Worm (Caenorhabditis elegans) whole organism, L1 larva: Measurements from ENCODE around the gene snpn-1.
"Not testable (repeated sequence)": the region's sequence is repeated elsewhere in the genome, so short reads cannot be mapped to it uniquely, and the experiment has no call there.

Experiments used
- C16A3.4 ChIP-seq: fragments of 150-350 bp; optimal IDR thresholded peaks from 2 replicates; lab custom pipeline; 2014; ENCODE audit warnings: missing biosample characterization, missing genetic modification characterization
- F16B12.6 ChIP-seq: fragments of 150-350 bp; optimal IDR thresholded peaks from 2 replicates; lab custom pipeline; 2014; ENCODE audit warnings: missing biosample characterization, missing genetic modification characterization
- alr-1 ChIP-seq: fragments of 200-800 bp; sonication (Bioruptor generic); optimal IDR thresholded peaks from 2 replicates; lab custom pipeline; 2018; ENCODE audit warnings: borderline replicate concordance, mild to moderate bottlenecking, missing genetic modification characterization, missing compliant biosample characterization
- aly-2 ChIP-seq: fragments of 150-350 bp; optimal IDR thresholded peaks from 2 replicates; lab custom pipeline; 2014; ENCODE audit warnings: missing biosample characterization, missing genetic modification characterization
- blmp-1 ChIP-seq: fragments of 150-350 bp; optimal IDR thresholded peaks from 2 replicates; lab custom pipeline; 2014; ENCODE audit warnings: missing biosample characterization, missing genetic modification characterization
- ceh-63 ChIP-seq: fragments of 200-800 bp; sonication (Bioruptor generic); optimal IDR thresholded peaks from 2 replicates; lab custom pipeline; 2018; ENCODE audit warnings: mild to moderate bottlenecking, missing genetic modification characterization, missing compliant biosample characterization
- ceh-88 ChIP-seq: fragments of 200-800 bp; sonication (Bioruptor generic); IDR thresholded peaks from 2 replicates; pipeline ENCODE4 v1.3.6; 2022; ENCODE audit warnings: missing genetic modification characterization, missing compliant biosample characterization
- ces-1 ChIP-seq: fragments of 150-350 bp; optimal IDR thresholded peaks from 2 replicates; lab custom pipeline; 2014; ENCODE audit warnings: missing biosample characterization, missing genetic modification reagents, missing genetic modification characterization
- dsc-1 ChIP-seq: sonication (generic microtip); optimal IDR thresholded peaks from 2 replicates; lab custom pipeline; 2016; ENCODE audit warnings: mild to moderate bottlenecking, missing genetic modification characterization, missing compliant biosample characterization
- efl-1 ChIP-seq, 4 experiments: fragments of 150-350 bp; optimal IDR thresholded peaks in 3 of 4; peaks in 1 of 4; 1 replicate in 1 of 4; 2 replicates in 3 of 4; lab custom pipeline; 2014; ENCODE audit warnings: missing biosample characterization in 2 of 4, missing genetic modification characterization in 2 of 4, missing genetic modification reagents in 2 of 4
- egl-13 ChIP-seq: sonication (generic microtip); optimal IDR thresholded peaks from 2 replicates; lab custom pipeline; 2016; ENCODE audit warnings: missing genotype, missing genetic modification reagents, missing genetic modification characterization, missing compliant biosample characterization
- grh-1 ChIP-seq: fragments of 200-800 bp; sonication (Bioruptor generic); IDR thresholded peaks from 2 replicates; pipeline ENCODE4 v1.3.6; 2022; ENCODE audit warnings: missing genetic modification reagents, missing genetic modification characterization, missing compliant biosample characterization
- jun-1 ChIP-seq: fragments of 150-350 bp; optimal IDR thresholded peaks from 2 replicates; lab custom pipeline; 2014; ENCODE audit warnings: missing biosample characterization, missing genetic modification reagents, missing genetic modification characterization
- lin-14 ChIP-seq: fragments of 200-800 bp; sonication (Bioruptor generic); optimal IDR thresholded peaks from 2 replicates; lab custom pipeline; 2018; ENCODE audit warnings: mild to moderate bottlenecking, missing genetic modification characterization, moderate library complexity, missing compliant biosample characterization
- lin-15B ChIP-seq: fragments of 150-350 bp; sonication (generic microtip); optimal IDR thresholded peaks from 3 replicates; lab custom pipeline; 2014; ENCODE audit warnings: missing biosample characterization, missing genetic modification characterization
- lir-3 ChIP-seq: sonication (generic microtip); optimal IDR thresholded peaks from 2 replicates; lab custom pipeline; 2016; ENCODE audit warnings: mild to moderate bottlenecking, missing genetic modification characterization, moderate library complexity, missing compliant biosample characterization; ENCODE audit not compliant: poor library complexity
- mab-9 ChIP-seq: fragments of 200-800 bp; sonication (Bioruptor generic); IDR thresholded peaks from 2 replicates; pipeline ENCODE4 v1.3.6; 2022; ENCODE audit warnings: missing genetic modification reagents, missing genetic modification characterization, missing compliant biosample characterization
- nhr-11 ChIP-seq: fragments of 150-350 bp; optimal IDR thresholded peaks from 2 replicates; lab custom pipeline; 2014; ENCODE audit warnings: missing biosample characterization, missing genetic modification characterization
- nhr-47 ChIP-seq: sonication (generic microtip); optimal IDR thresholded peaks from 2 replicates; lab custom pipeline; 2016; ENCODE audit warnings: mild to moderate bottlenecking, missing genetic modification characterization, moderate library complexity, missing compliant biosample characterization
- nhr-84 ChIP-seq: sonication (generic microtip); optimal IDR thresholded peaks from 2 replicates; lab custom pipeline; 2017; ENCODE audit warnings: missing biosample characterization, missing genetic modification characterization
- nhr-85 ChIP-seq: sonication (generic microtip); peaks from one replicate; lab custom pipeline; 2016; ENCODE audit warnings: missing genetic modification characterization, inconsistent platforms, missing compliant biosample characterization
- skn-1 ChIP-seq: fragments of 150-350 bp; optimal IDR thresholded peaks from 2 replicates; lab custom pipeline; 2014; ENCODE audit warnings: missing biosample characterization, missing genetic modification characterization
- sox-4 ChIP-seq: sonication (generic microtip); optimal IDR thresholded peaks from 2 replicates; lab custom pipeline; 2016; ENCODE audit warnings: missing genetic modification characterization, missing compliant biosample characterization
- sup-37 ChIP-seq: fragments of 200-800 bp; sonication (Bioruptor generic); optimal IDR thresholded peaks from 2 replicates; lab custom pipeline; 2018; ENCODE audit warnings: mild to moderate bottlenecking, missing genetic modification characterization, missing compliant biosample characterization
- unc-130 ChIP-seq: fragments of 150-350 bp; optimal IDR thresholded peaks from 2 replicates; lab custom pipeline; 2017; ENCODE audit warnings: missing biosample characterization, missing genetic modification characterization, inconsistent platforms
- unc-86 ChIP-seq: sonication (generic microtip); optimal IDR thresholded peaks from 2 replicates; lab custom pipeline; 2016; ENCODE audit warnings: missing genetic modification characterization, missing compliant biosample characterization
- unc-98 ChIP-seq: fragments of 200-800 bp; sonication (Bioruptor generic); IDR thresholded peaks from 2 replicates; pipeline ENCODE4 v1.3.6; 2022; ENCODE audit warnings: missing genetic modification characterization, missing compliant biosample characterization
- zip-4 ChIP-seq: fragments of 200-800 bp; sonication (Bioruptor generic); optimal IDR thresholded peaks from 2 replicates; lab custom pipeline; 2018; ENCODE audit warnings: mild to moderate bottlenecking, missing genetic modification characterization, moderate library complexity, missing compliant biosample characterization
- ztf-4 ChIP-seq: fragments of 150-350 bp; optimal IDR thresholded peaks from 2 replicates; lab custom pipeline; 2014; ENCODE audit warnings: missing biosample characterization, missing genetic modification characterization

snpn-1 gene

DNA sequence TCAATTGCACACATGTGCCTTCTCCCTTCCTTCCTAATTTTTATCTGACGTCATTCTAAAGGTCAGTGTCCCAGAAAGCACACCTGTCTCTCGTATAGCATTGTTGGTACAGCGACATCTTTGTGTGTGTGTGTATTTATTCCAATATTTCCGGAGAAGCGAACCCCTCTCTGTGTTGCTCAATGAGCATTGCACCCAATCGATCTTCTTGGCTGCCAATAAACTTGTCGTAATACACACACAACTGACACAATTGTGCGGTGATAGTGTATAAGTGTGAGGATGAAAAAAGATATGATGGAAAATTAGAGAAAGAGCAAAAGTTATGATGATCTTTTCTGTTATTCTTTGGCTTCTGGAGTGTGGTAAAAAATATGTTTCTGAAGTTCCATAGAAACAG is 14.2 kb downstream of the snpn-1 start:
- TF ChIP-seq nhr-84 (tag; lab: Kevin White, UChicago) (no peak), ztf-4 (no peak), unc-86 (tag; lab: Kevin White, UChicago) (no peak), lin-14 (peak; percentile 3), efl-1 (optimal IDR thresholded peaks at IDR 0.05; lab: Kevin White, UChicago) (no peak), efl-1 (GFP tag; optimal IDR thresholded peaks at IDR 0.05 in 1 of 2; lab: Kevin White, UChicago) (peak in 1 of 2 experiments; percentile 9), mab-9 (GFP tag; lab: Robert Waterston, UW) (no peak), egl-13 (no peak)

- TF ChIP-seq nhr-85 (tag; lab: Kevin White, UChicago) = peak; percentile 54
- TF ChIP-seq dsc-1 = no peak
- no peak for TF ChIP-seq F16B12.6 (tag; lab: Kevin White, UChicago)
- no peak for TF ChIP-seq lir-3 (tag; lab: Kevin White, UChicago)
- no peak for TF ChIP-seq jun-1 (tag; lab: Kevin White, UChicago)
- TF ChIP-seq unc-130 = no peak
- TF ChIP-seq unc-98 (GFP tag; lab: Robert Waterston, UW) = no peak
- TF ChIP-seq lin-14 = peak; percentile 61
- peak; percentile 36 for TF ChIP-seq blmp-1
- no peak for TF ChIP-seq C16A3.4 (tag; lab: Kevin White, UChicago)
- TF ChIP-seq ces-1 (GFP tag; lab: Kevin White, UChicago) = no peak
- no peak for TF ChIP-seq ceh-88 (GFP tag; lab: Robert Waterston, UW)
- no peak for TF ChIP-seq efl-1 (optimal IDR thresholded peaks at IDR 0.05; lab: Kevin White, UChicago)
- TF ChIP-seq efl-1 (GFP tag; optimal IDR thresholded peaks at IDR 0.05 in 1 of 2; lab: Kevin White, UChicago) = no peak
- TF ChIP-seq nhr-47 (tag; lab: Kevin White, UChicago) = no peak
- TF ChIP-seq lin-15B (tag; lab: Kevin White, UChicago) = no peak
- TF ChIP-seq grh-1 = no peak
Observed at ce11 chrIV:5073836-5074235, 17.0 kb downstream of the snpn-1 start.

ce11 chrIV:5070593-5070992 is 20.2 kb downstream of the snpn-1 start, which contains the start of gene C02B10.6:
TSS of gene C02B10.6 (plus strand) at chrIV:5070893.
- TF ChIP-seq zip-4 (GFP tag; lab: Kevin White, UChicago); sox-4; skn-1 (tag; lab: Kevin White, UChicago): not testable (repeated sequence)

DNA sequence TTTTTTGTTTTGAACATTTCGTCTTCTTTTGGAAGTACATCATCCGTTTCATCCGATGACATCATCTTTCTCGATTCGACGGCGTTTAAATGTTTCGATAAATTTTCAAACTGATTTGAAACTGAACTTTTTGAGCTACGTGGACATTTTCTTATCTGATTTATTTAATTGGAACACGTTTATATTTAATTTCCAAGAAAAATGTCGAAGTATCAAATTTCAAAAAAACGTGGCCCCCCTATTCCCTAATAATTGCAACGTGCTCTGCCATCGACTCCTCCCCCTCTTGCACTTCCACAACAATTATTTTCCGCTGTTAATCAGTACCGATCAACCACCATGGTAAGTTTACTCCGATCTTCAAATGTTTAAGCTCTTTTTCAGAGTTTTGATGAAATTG is 22.3 kb downstream of the snpn-1 start, which contains the start of the genes R13H9.6 and rmd-6:
Gene R13H9.6, minus strand, starts transcription at position 101 of the 400 bp plus-strand sequence.
Gene rmd-6, plus strand, starts transcription at position 305 of the 400 bp plus-strand sequence.
- not testable (repeated sequence) for TF ChIP-seq ceh-63 (GFP tag; lab: Kevin White, UChicago); alr-1 (tag; lab: Kevin White, UChicago); zip-4 (GFP tag; lab: Kevin White, UChicago)

- not testable (repeated sequence) for TF ChIP-seq nhr-11; aly-2 (tag; lab: Kevin White, UChicago); sup-37 (GFP tag; lab: Kevin White, UChicago)
Observed at ce11 chrIV:5066887-5067286, 24.0 kb downstream of the snpn-1 start, which contains the start of gene ttbk-2.2. TSS of gene ttbk-2.2 (minus strand) at chrIV:5066987.

DNA sequence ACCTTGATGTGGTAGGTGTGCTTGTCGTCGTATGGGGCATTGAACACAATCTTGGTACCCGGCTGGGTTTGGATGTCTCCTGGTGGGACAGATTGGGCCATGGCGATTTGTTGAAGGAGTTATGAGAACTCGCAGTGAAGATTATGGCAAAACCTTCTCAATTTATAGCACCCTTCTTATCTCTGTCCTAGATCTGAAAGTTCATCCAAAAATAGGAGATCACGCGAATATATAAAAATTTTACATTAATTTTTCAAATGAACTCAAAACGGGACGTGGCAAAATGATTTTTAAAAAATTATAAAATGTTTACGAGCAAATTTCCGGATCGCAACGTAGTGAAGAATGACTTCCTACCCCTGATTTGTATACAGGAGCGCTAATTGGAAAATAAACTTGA is 25.9 kb downstream of the snpn-1 start, which contains the start of gene msp-53:
Gene msp-53, minus strand, starts transcription at position 101 of the 400 bp plus-strand sequence.
- not testable (repeated sequence) for TF ChIP-seq sup-37 (GFP tag; lab: Kevin White, UChicago); lin-15B (tag; lab: Kevin White, UChicago); nhr-84 (tag; lab: Kevin White, UChicago)
